Fruit fly (Drosophila melanogaster) whole organism, embryonic: ENCODE results near the gene pav.
A peak's percentile ranks its signal among the peaks of the same experiment; 100 is the strongest.

Experiments used
- Asciz ChIP-seq: fragments of 200-800 bp; sonication (Bioruptor generic); optimal IDR thresholded peaks from 2 replicates; lab custom pipeline; 2017; ENCODE audit warnings: missing biosample characterization, mild to moderate bottlenecking, missing genetic modification characterization, missing genetic modification reagents
- C15 ChIP-seq: fragments of 200-800 bp; sonication (Bioruptor generic); IDR thresholded peaks from 3 replicates; pipeline ENCODE4 v1.3.6; 2022; ENCODE audit warnings: missing biosample characterization, missing genetic modification characterization
- CG1024 ChIP-seq: fragments of 200-800 bp; sonication (Bioruptor generic); IDR thresholded peaks from 2 replicates; pipeline ENCODE4 v1.3.6; 2022; ENCODE audit warnings: missing biosample characterization, missing genetic modification characterization
- CG10274 ChIP-seq: fragments of 200-800 bp; sonication (Bioruptor generic); optimal IDR thresholded peaks from 3 replicates; lab custom pipeline; 2017; ENCODE audit warnings: missing biosample characterization, mild to moderate bottlenecking, missing genetic modification characterization
- CG10959 ChIP-seq: fragments of 200-800 bp; sonication (Bioruptor generic); IDR thresholded peaks from 2 replicates; pipeline ENCODE4 v1.3.6; 2022; ENCODE audit warnings: missing biosample characterization, missing genetic modification characterization
- CG11695 ChIP-seq: fragments of 200-800 bp; sonication (Bioruptor generic); IDR thresholded peaks from 3 replicates; pipeline ENCODE4 v1.3.6; 2022; ENCODE audit warnings: missing biosample characterization, missing genetic modification characterization
- CG15011 ChIP-seq: fragments of 200-800 bp; sonication (Bioruptor generic); optimal IDR thresholded peaks from 3 replicates; lab custom pipeline; 2018; ENCODE audit warnings: missing biosample characterization, mild to moderate bottlenecking, missing genetic modification characterization
- CG17912 ChIP-seq: fragments of 200-800 bp; sonication (Bioruptor generic); optimal IDR thresholded peaks from 2 replicates; lab custom pipeline; 2018; ENCODE audit warnings: missing biosample characterization, mild to moderate bottlenecking, missing genetic modification characterization
- CG4404 ChIP-seq: fragments of 200-800 bp; sonication (Bioruptor generic); IDR thresholded peaks from 2 replicates; pipeline ENCODE4 v1.3.6; 2022; ENCODE audit warnings: missing biosample characterization, missing genetic modification characterization
- CG4424 ChIP-seq: fragments of 200-800 bp; sonication (Bioruptor generic); optimal IDR thresholded peaks from 3 replicates; lab custom pipeline; 2016; ENCODE audit warnings: missing biosample characterization, missing genetic modification characterization
- CG6654 ChIP-seq: fragments of 200-800 bp; sonication (Bioruptor generic); optimal IDR thresholded peaks from 2 replicates; lab custom pipeline; 2017; ENCODE audit warnings: missing biosample characterization, mild to moderate bottlenecking, missing genetic modification characterization
- CG6813 ChIP-seq: fragments of 200-800 bp; sonication (Bioruptor generic); optimal IDR thresholded peaks from 2 replicates; lab custom pipeline; 2017; ENCODE audit warnings: missing biosample characterization, missing genetic modification characterization, mild to moderate bottlenecking, moderate library complexity, missing genetic modification reagents
- CG7745 ChIP-seq: fragments of 200-800 bp; sonication (Bioruptor generic); optimal IDR thresholded peaks from 2 replicates; lab custom pipeline; 2018; ENCODE audit warnings: missing biosample characterization, mild to moderate bottlenecking, missing genetic modification characterization, moderate library complexity
- CG7839 ChIP-seq: fragments of 200-800 bp; sonication (Bioruptor generic); optimal IDR thresholded peaks from 3 replicates; lab custom pipeline; 2018; ENCODE audit warnings: missing biosample characterization, mild to moderate bottlenecking, missing genetic modification characterization, moderate library complexity
- CG8290 ChIP-seq, 3 experiments: fragments of 200-800 bp; sonication (Bioruptor generic); optimal IDR thresholded peaks; 2 replicates each; lab custom pipeline; 2016 to 2019; ENCODE audit warnings: missing biosample characterization in 3 of 3, missing genetic modification characterization in 3 of 3, mild to moderate bottlenecking in 2 of 3, moderate library complexity in 1 of 3
- CG9609 ChIP-seq: fragments of 200-800 bp; sonication (Bioruptor generic); optimal IDR thresholded peaks from 3 replicates; lab custom pipeline; 2016; ENCODE audit warnings: missing biosample characterization, missing genetic modification characterization
- Dfd ChIP-seq, 2 experiments: fragments of >200 bp; optimal IDR thresholded peaks; 2 replicates each; lab custom pipeline; 2017; ENCODE audit warnings: missing biosample characterization in 2 of 2, missing genetic modification characterization in 2 of 2
- Dip2 ChIP-seq: fragments of 200-800 bp; sonication (Bioruptor generic); IDR thresholded peaks from 2 replicates; pipeline ENCODE4 v1.3.6; 2022; ENCODE audit warnings: missing biosample characterization, missing genetic modification characterization
- Dref ChIP-seq: fragments of 200-800 bp; sonication (Bioruptor generic); IDR thresholded peaks from 2 replicates; pipeline ENCODE4 v1.3.6; 2022; ENCODE audit warnings: missing biosample characterization, missing genetic modification characterization
- ERR ChIP-seq: fragments of 200-800 bp; sonication (Bioruptor generic); optimal IDR thresholded peaks from 2 replicates; lab custom pipeline; 2016; ENCODE audit warnings: missing biosample characterization, missing genetic modification characterization
- Fer2 ChIP-seq: fragments of 200-800 bp; sonication (Bioruptor generic); optimal IDR thresholded peaks from 2 replicates; lab custom pipeline; 2018; ENCODE audit warnings: missing biosample characterization, mild to moderate bottlenecking, missing genetic modification characterization, moderate library complexity
- H15 ChIP-seq: fragments of 200-800 bp; sonication (Bioruptor generic); IDR thresholded peaks from 3 replicates; pipeline ENCODE4 v1.3.6; 2022; ENCODE audit warnings: missing biosample characterization, missing genetic modification characterization
- HLH3B ChIP-seq: fragments of 200-800 bp; sonication (Bioruptor generic); IDR thresholded peaks from 2 replicates; pipeline ENCODE4 v1.3.6; 2022; ENCODE audit warnings: missing biosample characterization, missing genetic modification characterization
- HLH54F ChIP-seq: fragments of 200-800 bp; sonication (Bioruptor generic); optimal IDR thresholded peaks from 3 replicates; lab custom pipeline; 2016; ENCODE audit warnings: missing biosample characterization, missing genetic modification characterization
- HmgZ ChIP-seq: fragments of 200-800 bp; sonication (Bioruptor generic); optimal IDR thresholded peaks from 2 replicates; lab custom pipeline; 2018; ENCODE audit warnings: missing biosample characterization, mild to moderate bottlenecking, missing genetic modification characterization
- Hr39 ChIP-seq: fragments of >200 bp; optimal IDR thresholded peaks from 2 replicates; lab custom pipeline; 2017
- Hsf ChIP-seq: fragments of 200-800 bp; sonication (Bioruptor generic); optimal IDR thresholded peaks from 3 replicates; lab custom pipeline; 2016; ENCODE audit warnings: missing biosample characterization, missing genetic modification characterization
- Lpt ChIP-seq: fragments of >200 bp; optimal IDR thresholded peaks from 2 replicates; lab custom pipeline; 2018; ENCODE audit warnings: missing biosample characterization, missing genetic modification characterization
- Sin3A ChIP-seq: fragments of >200 bp; optimal IDR thresholded peaks from 2 replicates; lab custom pipeline; 2018
- ash1 ChIP-seq: fragments of 200-800 bp; sonication (Bioruptor generic); optimal IDR thresholded peaks from 2 replicates; lab custom pipeline; 2018; ENCODE audit warnings: missing biosample characterization, mild to moderate bottlenecking, missing genetic modification characterization
- bab2 ChIP-seq: fragments of 200-800 bp; sonication (Bioruptor generic); optimal IDR thresholded peaks from 2 replicates; lab custom pipeline; 2016; ENCODE audit warnings: missing biosample characterization, missing genetic modification characterization
- bsh ChIP-seq, 2 experiments: fragments of 200-800 bp; sonication (Bioruptor generic); optimal IDR thresholded peaks; 2 replicates each; lab custom pipeline; 2017 to 2018; ENCODE audit warnings: mild to moderate bottlenecking in 2 of 2, missing biosample characterization in 2 of 2, missing genetic modification characterization in 2 of 2, moderate library complexity in 1 of 2
- chm ChIP-seq: fragments of 200-800 bp; sonication (Bioruptor generic); IDR thresholded peaks from 2 replicates; pipeline ENCODE4 v1.3.6; 2022; ENCODE audit warnings: missing biosample characterization, missing genetic modification characterization
- corto ChIP-seq: fragments of 200-800 bp; sonication (Bioruptor generic); optimal IDR thresholded peaks from 2 replicates; lab custom pipeline; 2016; ENCODE audit warnings: missing biosample characterization, mild to moderate bottlenecking, missing genetic modification characterization, moderate library complexity
- crol ChIP-seq: fragments of 200-800 bp; sonication (Bioruptor generic); IDR thresholded peaks from 2 replicates; pipeline ENCODE4 v1.3.6; 2022; ENCODE audit warnings: missing biosample characterization, missing genetic modification characterization
- crp ChIP-seq, 2 experiments: fragments of 200-800 bp; sonication (Bioruptor generic); optimal IDR thresholded peaks; 2 replicates in 1 of 2; 3 replicates in 1 of 2; lab custom pipeline; 2017; ENCODE audit warnings: missing biosample characterization in 2 of 2, missing genetic modification characterization in 2 of 2, mild to moderate bottlenecking in 1 of 2, moderate library complexity in 1 of 2
- eve ChIP-seq, 2 experiments: fragments of >200 bp; optimal IDR thresholded peaks; 2 replicates each; lab custom pipeline; 2017; ENCODE audit warnings: missing biosample characterization in 2 of 2, missing genetic modification characterization in 2 of 2
- fd102C ChIP-seq: fragments of 200-800 bp; sonication (Bioruptor generic); optimal IDR thresholded peaks from 2 replicates; lab custom pipeline; 2018; ENCODE audit warnings: missing biosample characterization, mild to moderate bottlenecking, missing genetic modification characterization, moderate library complexity
- gcm2 ChIP-seq: fragments of 200-800 bp; sonication (Bioruptor generic); optimal IDR thresholded peaks from 2 replicates; lab custom pipeline; 2016; ENCODE audit warnings: missing biosample characterization, missing genetic modification characterization
- grau ChIP-seq: fragments of 200-800 bp; optimal IDR thresholded peaks from 3 replicates; lab custom pipeline; 2019; ENCODE audit warnings: missing biosample characterization, mild to moderate bottlenecking, missing genetic modification characterization, moderate library complexity
- grn ChIP-seq: fragments of 200-800 bp; sonication (Bioruptor generic); optimal IDR thresholded peaks from 3 replicates; lab custom pipeline; 2017; ENCODE audit warnings: missing biosample characterization, missing genetic modification characterization
- h ChIP-seq: fragments of >200 bp; optimal IDR thresholded peaks from 2 replicates; lab custom pipeline; 2017
- hb ChIP-seq: fragments of 200-800 bp; sonication (Bioruptor generic); IDR thresholded peaks from 3 replicates; pipeline ENCODE4 v1.3.6; 2022; ENCODE audit warnings: missing biosample characterization, missing genetic modification characterization; ENCODE audit not compliant: partially characterized antibody
- jing ChIP-seq: fragments of 200-800 bp; sonication (Bioruptor generic); optimal IDR thresholded peaks from 2 replicates; lab custom pipeline; 2018; ENCODE audit warnings: missing biosample characterization, mild to moderate bottlenecking, missing genetic modification characterization
- knrl ChIP-seq: fragments of 200-800 bp; sonication (Bioruptor generic); IDR thresholded peaks from 3 replicates; pipeline ENCODE4 v1.3.6; 2022; ENCODE audit warnings: missing biosample characterization, missing genetic modification characterization; ENCODE audit not compliant: partially characterized antibody
- lab ChIP-seq: fragments of 200-800 bp; sonication (Bioruptor generic); optimal IDR thresholded peaks from 3 replicates; lab custom pipeline; 2017; ENCODE audit warnings: missing biosample characterization, missing genetic modification characterization, mild to moderate bottlenecking, moderate library complexity, missing genetic modification reagents
- org-1 ChIP-seq: fragments of 200-800 bp; sonication (Bioruptor generic); optimal IDR thresholded peaks from 2 replicates; lab custom pipeline; 2017; ENCODE audit warnings: missing biosample characterization, missing genetic modification characterization
- rib ChIP-seq: fragments of 200-800 bp; sonication (Bioruptor generic); IDR thresholded peaks from 2 replicates; pipeline ENCODE4 v1.3.6; 2022; ENCODE audit warnings: missing biosample characterization, missing genetic modification characterization
- sima ChIP-seq: fragments of 200-800 bp; sonication (Bioruptor generic); optimal IDR thresholded peaks from 2 replicates; lab custom pipeline; 2016; ENCODE audit warnings: missing biosample characterization, missing genetic modification characterization
- slp2 ChIP-seq: fragments of 200-800 bp; sonication (Bioruptor generic); optimal IDR thresholded peaks from 2 replicates; lab custom pipeline; 2016; ENCODE audit warnings: missing biosample characterization, missing genetic modification characterization
- trh ChIP-seq: fragments of 200-800 bp; sonication (Bioruptor generic); optimal IDR thresholded peaks from 2 replicates; lab custom pipeline; 2016; ENCODE audit warnings: missing biosample characterization, missing genetic modification characterization
- wdn ChIP-seq: fragments of 200-800 bp; sonication (Bioruptor generic); IDR thresholded peaks from 2 replicates; pipeline ENCODE4 v1.3.6; 2022; ENCODE audit warnings: missing biosample characterization, missing genetic modification characterization
- zen2 ChIP-seq: fragments of 200-800 bp; sonication (Bioruptor generic); IDR thresholded peaks from 3 replicates; pipeline ENCODE4 v1.3.6; 2022; ENCODE audit warnings: missing biosample characterization, missing genetic modification characterization; ENCODE audit not compliant: partially characterized antibody

The pav gene

dm6 chr3L:4282627-4283026, 40.1 kb downstream of the pav start, which contains the start of gene CG11583 (continued):
- no peak for TF ChIP-seq eve (GFP tag; optimal IDR thresholded peaks at IDR 0.05; lab: Kevin White, UChicago)
- TF ChIP-seq h (lab: Kevin White, UChicago) = no peak
- TF ChIP-seq trh (GFP tag; lab: Kevin White, UChicago) = no peak
- no peak for TF ChIP-seq CG6654 (GFP tag; lab: Kevin White, UChicago)
- TF ChIP-seq Lpt = no peak
- TF ChIP-seq CG6813 = no peak
- TF ChIP-seq gcm2 (GFP tag; lab: Kevin White, UChicago) = no peak
- TF ChIP-seq Sin3A (lab: Kevin White, UChicago) = peak; percentile 33
- no peak for TF ChIP-seq sima (GFP tag; lab: Kevin White, UChicago)
- TF ChIP-seq crol (GFP tag; lab: Robert Waterston, UW) = no peak
- no peak for TF ChIP-seq Dip2 (GFP tag; lab: Robert Waterston, UW)
- TF ChIP-seq HmgZ (tag; lab: Kevin White, UChicago) = peak; percentile 52
- TF ChIP-seq Hr39 = no peak
- TF ChIP-seq slp2 (GFP tag; lab: Kevin White, UChicago) = peak; percentile 25
- TF ChIP-seq hb (GFP tag; lab: Robert Waterston, UW) = no peak
- no peak for TF ChIP-seq corto (GFP tag; lab: Kevin White, UChicago)
- no peak for TF ChIP-seq CG11695 (GFP tag; lab: Robert Waterston, UW)
- no peak for TF ChIP-seq CG1024 (GFP tag; lab: Robert Waterston, UW)
- no peak for TF ChIP-seq H15 (GFP tag; lab: Robert Waterston, UW)
- no peak for TF ChIP-seq jing (GFP tag; lab: Kevin White, UChicago)
- no peak for TF ChIP-seq CG7839 (tag; lab: Kevin White, UChicago)
- no peak for TF ChIP-seq Dfd (GFP tag; optimal IDR thresholded peaks at IDR 0.05; lab: Kevin White, UChicago)
- peak; percentile 38 for TF ChIP-seq CG9609
- TF ChIP-seq CG17912 = no peak
- TF ChIP-seq Dref (GFP tag; lab: Robert Waterston, UW) = peak; percentile 38; the same call in 1 of the 2 replicates
- TF ChIP-seq fd102C = no peak
- TF ChIP-seq wdn (GFP tag; lab: Robert Waterston, UW) = no peak
- TF ChIP-seq zen2 (GFP tag; lab: Robert Waterston, UW) = no peak
- TF ChIP-seq CG8290 (GFP tag; optimal IDR thresholded peaks at IDR 0.05; lab: Kevin White, UChicago) = no peak
- no peak for TF ChIP-seq CG8290 (tag; optimal IDR thresholded peaks at IDR 0.05; lab: Kevin White, UChicago)
- no peak for TF ChIP-seq bsh (GFP tag; optimal IDR thresholded peaks at IDR 0.05; lab: Kevin White, UChicago)
- TF ChIP-seq CG7745 (tag; lab: Kevin White, UChicago) = no peak
- no peak for TF ChIP-seq CG4404 (GFP tag; lab: Robert Waterston, UW)
- TF ChIP-seq HLH54F (GFP tag; lab: Kevin White, UChicago) = peak; percentile 59
- TF ChIP-seq grn (GFP tag; lab: Kevin White, UChicago) = no peak
- TF ChIP-seq lab (GFP tag; lab: Kevin White, UChicago) = no peak
- no peak for TF ChIP-seq CG10274 (GFP tag; lab: Kevin White, UChicago)
- TF ChIP-seq grau (tag; lab: Kevin White, UChicago) = no peak
- no peak for TF ChIP-seq ash1
- no peak for TF ChIP-seq CG10959 (GFP tag; lab: Robert Waterston, UW)
- no peak for TF ChIP-seq HLH3B
- no peak for TF ChIP-seq C15 (GFP tag; lab: Robert Waterston, UW)
- TF ChIP-seq CG4424 = peak; percentile 23
- no peak for TF ChIP-seq org-1 (GFP tag; lab: Kevin White, UChicago)
- no peak for TF ChIP-seq CG15011 (GFP tag; lab: Kevin White, UChicago)
- TF ChIP-seq crp (GFP tag; optimal IDR thresholded peaks at IDR 0.05; lab: Kevin White, UChicago) = peak in 1 of 2 experiments; percentile 9
- TF ChIP-seq chm (GFP tag; lab: Robert Waterston, UW) = no peak
- TF ChIP-seq bab2 = peak; percentile 13
- TF ChIP-seq Hsf = peak; percentile 18
- TF ChIP-seq rib = no peak
- TF ChIP-seq knrl (GFP tag; lab: Robert Waterston, UW) = no peak
- no peak for TF ChIP-seq ERR (GFP tag; lab: Kevin White, UChicago)
- TF ChIP-seq Asciz = no peak
- TF ChIP-seq Fer2 = peak; percentile 6
